Worm (Caenorhabditis elegans) whole organism, L4 larva: Measurements from ENCODE around the gene srab-9.
A peak's percentile ranks its signal among the peaks of the same experiment; 100 is the strongest.

Experiments used
- F10B5.3 ChIP-seq: sonication (generic microtip); optimal IDR thresholded peaks from 2 replicates; lab custom pipeline; 2016; ENCODE audit warnings: mild to moderate bottlenecking, missing genetic modification characterization, missing compliant biosample characterization
- F37D6.2 ChIP-seq: sonication (generic microtip); optimal IDR thresholded peaks from 2 replicates; lab custom pipeline; 2016; ENCODE audit warnings: mild to moderate bottlenecking, missing genetic modification characterization, missing compliant biosample characterization
- F49E8.2 ChIP-seq: sonication (generic microtip); optimal IDR thresholded peaks from 2 replicates; lab custom pipeline; 2016; ENCODE audit warnings: missing compliant biosample characterization, mild to moderate bottlenecking, missing genetic modification characterization, borderline replicate concordance
- T20F7.1 ChIP-seq: fragments of 200-800 bp; sonication (Bioruptor generic); optimal IDR thresholded peaks from 2 replicates; lab custom pipeline; 2018; ENCODE audit warnings: mild to moderate bottlenecking, missing genetic modification characterization, missing compliant biosample characterization
- Y75B8A.6 ChIP-seq: fragments of 200-800 bp; sonication (Bioruptor generic); IDR thresholded peaks from 2 replicates; pipeline ENCODE4 v1.3.6; 2022; ENCODE audit warnings: missing genetic modification reagents, missing genetic modification characterization, missing compliant biosample characterization
- ZK337.2 ChIP-seq: fragments of 200-800 bp; sonication (Bioruptor generic); IDR thresholded peaks from 2 replicates; pipeline ENCODE4 v1.3.6; 2022; ENCODE audit warnings: missing genetic modification reagents, missing genetic modification characterization, missing compliant biosample characterization
- ZK546.5 ChIP-seq, 2 experiments: sonication (generic microtip); optimal IDR thresholded peaks; 2 replicates each; lab custom pipeline; 2017; ENCODE audit warnings: missing biosample characterization in 2 of 2, missing genetic modification characterization in 2 of 2
- ceh-20 ChIP-seq: fragments of 200-800 bp; sonication (Bioruptor generic); IDR thresholded peaks from 2 replicates; pipeline ENCODE4 v1.3.6; 2022; ENCODE audit warnings: missing genetic modification reagents, missing genetic modification characterization, missing compliant biosample characterization
- ceh-28 ChIP-seq: fragments of 150-350 bp; optimal IDR thresholded peaks from 2 replicates; lab custom pipeline; 2014; ENCODE audit warnings: missing biosample characterization, missing genetic modification reagents, missing genetic modification characterization
- ceh-62 ChIP-seq: sonication (generic microtip); optimal IDR thresholded peaks from 2 replicates; lab custom pipeline; 2017; ENCODE audit warnings: missing biosample characterization, missing genetic modification characterization
- cey-2 ChIP-seq: sonication (generic microtip); optimal IDR thresholded peaks from 3 replicates; lab custom pipeline; 2017; ENCODE audit warnings: missing genetic modification characterization, mild to moderate bottlenecking, missing compliant biosample characterization, antibody characterized with exemption, borderline replicate concordance; ENCODE audit not compliant: insufficient read depth
- daf-16 ChIP-seq, 3 experiments: sonication (generic microtip); optimal IDR thresholded peaks; 2 replicates each; lab custom pipeline; 2016 to 2017; ENCODE audit warnings: missing genetic modification characterization in 3 of 3, missing genetic modification reagents in 3 of 3, mild to moderate bottlenecking in 2 of 3, missing compliant biosample characterization in 2 of 3, missing biosample characterization in 1 of 3, moderate library complexity in 1 of 3
- daf-8 ChIP-seq: fragments of 200-800 bp; sonication (Bioruptor generic); IDR thresholded peaks from 2 replicates; pipeline ENCODE4 v1.3.6; 2022; ENCODE audit warnings: missing genetic modification characterization, missing compliant biosample characterization
- dmd-6 ChIP-seq: fragments of 200-800 bp; sonication (Bioruptor generic); IDR thresholded peaks from 2 replicates; pipeline ENCODE4 v1.3.6; 2022; ENCODE audit warnings: missing genetic modification reagents, missing genetic modification characterization, missing compliant biosample characterization
- dmd-9 ChIP-seq: fragments of 200-800 bp; sonication (Bioruptor generic); IDR thresholded peaks from 2 replicates; pipeline ENCODE4 v1.3.6; 2022; ENCODE audit warnings: missing genetic modification reagents, missing genetic modification characterization, missing compliant biosample characterization
- hmg-1.1 ChIP-seq: fragments of 200-800 bp; sonication (Bioruptor generic); IDR thresholded peaks from 2 replicates; pipeline ENCODE4 v1.3.6; 2022; ENCODE audit warnings: missing genetic modification reagents, missing genetic modification characterization, missing compliant biosample characterization
- jun-1 ChIP-seq: fragments of 150-350 bp; optimal IDR thresholded peaks from 2 replicates; lab custom pipeline; 2014; ENCODE audit warnings: missing biosample characterization, missing genetic modification reagents, missing genetic modification characterization
- lin-13 ChIP-seq: fragments of 150-350 bp; optimal IDR thresholded peaks from 2 replicates; lab custom pipeline; 2014; ENCODE audit warnings: missing biosample characterization, missing genetic modification reagents, missing genetic modification characterization
- lin-38 ChIP-seq: fragments of 200-800 bp; sonication (Bioruptor generic); IDR thresholded peaks from 2 replicates; pipeline ENCODE4 v1.3.6; 2022; ENCODE audit warnings: missing genetic modification reagents, missing genetic modification characterization, missing compliant biosample characterization
- lir-3 ChIP-seq: sonication (generic microtip); optimal IDR thresholded peaks from 2 replicates; lab custom pipeline; 2016; ENCODE audit warnings: mild to moderate bottlenecking, missing genetic modification characterization, missing compliant biosample characterization
- madf-5 ChIP-seq, 2 experiments: fragments of 200-800 bp; sonication (Bioruptor generic); IDR thresholded peaks; 2 replicates each; pipeline ENCODE4 v1.3.6; 2022; ENCODE audit warnings: missing compliant biosample characterization in 2 of 2, missing genetic modification characterization in 2 of 2
- mdl-1 ChIP-seq, 2 experiments: fragments of 150-350 bp in 1 of 2; sonication (generic microtip) in 1 of 2; optimal IDR thresholded peaks; 2 replicates each; lab custom pipeline; 2014 to 2017; ENCODE audit warnings: missing biosample characterization in 2 of 2, missing genetic modification characterization in 2 of 2
- nhr-10 ChIP-seq: fragments of 150-350 bp; optimal IDR thresholded peaks from 2 replicates; lab custom pipeline; 2014; ENCODE audit warnings: missing biosample characterization, missing genetic modification characterization
- nhr-102 ChIP-seq: sonication (generic microtip); optimal IDR thresholded peaks from 2 replicates; lab custom pipeline; 2016; ENCODE audit warnings: mild to moderate bottlenecking, missing genetic modification characterization, moderate library complexity, missing compliant biosample characterization
- nhr-11 ChIP-seq: fragments of 150-350 bp; optimal IDR thresholded peaks from 2 replicates; lab custom pipeline; 2014; ENCODE audit warnings: missing biosample characterization, missing genetic modification characterization
- nhr-28 ChIP-seq: fragments of 150-350 bp; optimal IDR thresholded peaks from 2 replicates; lab custom pipeline; 2014; ENCODE audit warnings: missing biosample characterization, missing genetic modification characterization
- nhr-41 ChIP-seq: fragments of 200-800 bp; sonication (Bioruptor generic); IDR thresholded peaks from 2 replicates; pipeline ENCODE4 v1.3.6; 2022; ENCODE audit warnings: missing genetic modification reagents, missing genetic modification characterization, missing compliant biosample characterization
- nhr-48 ChIP-seq: sonication (generic microtip); optimal IDR thresholded peaks from 2 replicates; lab custom pipeline; 2016; ENCODE audit warnings: mild to moderate bottlenecking, missing genetic modification characterization, missing compliant biosample characterization
- pha-4 ChIP-seq, 2 experiments: fragments of 150-350 bp in 1 of 2; fragments of 200-800 bp in 1 of 2; sonication (Bioruptor generic) in 1 of 2; IDR thresholded peaks in 1 of 2; optimal IDR thresholded peaks in 1 of 2; 2 replicates each; pipeline versions ENCODE4 v1.3.6 to Lab custom; 2014 to 2022; ENCODE audit warnings: missing genetic modification characterization in 2 of 2, missing genetic modification reagents in 2 of 2, missing biosample characterization in 1 of 2, missing compliant biosample characterization in 1 of 2
- php-3 ChIP-seq: fragments of 200-800 bp; sonication (Bioruptor generic); IDR thresholded peaks from 2 replicates; pipeline ENCODE4 v1.3.6; 2022; ENCODE audit warnings: missing genetic modification reagents, missing genetic modification characterization, missing compliant biosample characterization
- pqm-1 ChIP-seq: sonication (generic microtip); optimal IDR thresholded peaks from 2 replicates; lab custom pipeline; 2017; ENCODE audit warnings: missing biosample characterization, missing genetic modification characterization
- rbr-2 ChIP-seq: sonication (generic microtip); optimal IDR thresholded peaks from 2 replicates; lab custom pipeline; 2016; ENCODE audit warnings: missing genotype, missing genetic modification characterization, missing compliant biosample characterization
- saeg-2 ChIP-seq: fragments of 200-800 bp; sonication (Bioruptor generic); IDR thresholded peaks from 2 replicates; pipeline ENCODE4 v1.3.6; 2022; ENCODE audit warnings: missing genetic modification reagents, missing genetic modification characterization, missing compliant biosample characterization
- snpc-1.2 ChIP-seq: fragments of 200-800 bp; sonication (Bioruptor generic); IDR thresholded peaks from 2 replicates; pipeline ENCODE4 v1.3.6; 2022; ENCODE audit warnings: missing genetic modification reagents, missing genetic modification characterization, missing compliant biosample characterization
- snpc-4 ChIP-seq: fragments of 150-350 bp; optimal IDR thresholded peaks from 2 replicates; lab custom pipeline; 2014; ENCODE audit warnings: missing biosample characterization, missing genetic modification characterization
- spr-1 ChIP-seq: sonication (generic microtip); optimal IDR thresholded peaks from 2 replicates; lab custom pipeline; 2016; ENCODE audit warnings: mild to moderate bottlenecking, missing genetic modification characterization, missing compliant biosample characterization
- tra-1 ChIP-seq: fragments of 200-800 bp; sonication (Bioruptor generic); IDR thresholded peaks from 2 replicates; pipeline ENCODE4 v1.3.6; 2022; ENCODE audit warnings: missing genetic modification reagents, missing genetic modification characterization, missing compliant biosample characterization
- unc-62 ChIP-seq, 3 experiments: fragments of 150-350 bp in 1 of 3; sonication (generic microtip); optimal IDR thresholded peaks in 2 of 3; peaks in 1 of 3; 1 replicate in 1 of 3; 2 replicates in 2 of 3; lab custom pipeline; 2014 to 2017; ENCODE audit warnings: missing biosample characterization in 3 of 3, missing genetic modification characterization in 3 of 3, missing genetic modification reagents in 3 of 3, missing genotype in 1 of 3
- vab-7 ChIP-seq: fragments of 200-800 bp; sonication (Bioruptor generic); IDR thresholded peaks from 2 replicates; pipeline ENCODE4 v1.3.6; 2022; ENCODE audit warnings: missing genetic modification reagents, missing genetic modification characterization, missing compliant biosample characterization
- ztf-7 ChIP-seq: fragments of 150-350 bp; optimal IDR thresholded peaks from 2 replicates; lab custom pipeline; 2014; ENCODE audit warnings: missing biosample characterization, missing genetic modification characterization

The srab-9 gene

ce11 chrV:3119185-3119584 is 21.9 kb downstream of the srab-9 start:
- TF ChIP-seq jun-1, result no peak
- TF ChIP-seq Y75B8A.6 (GFP tag; lab: Robert Waterston, UW), result no peak
- no peak for TF ChIP-seq hmg-1.1 (GFP tag; lab: Robert Waterston, UW)
- no peak for TF ChIP-seq ceh-20 (GFP tag; lab: Robert Waterston, UW)
- TF ChIP-seq F10B5.3 (tag; lab: Kevin White, UChicago), result no peak
- no peak for TF ChIP-seq dmd-9 (GFP tag; lab: Robert Waterston, UW)
- peak; percentile 49; the same call in 1 of the 2 replicates for TF ChIP-seq dmd-6 (GFP tag; lab: Robert Waterston, UW)
- TF ChIP-seq tra-1 (GFP tag; lab: Robert Waterston, UW), result no peak
- no peak for TF ChIP-seq ZK546.5 (tag; optimal IDR thresholded peaks at IDR 0.05; lab: Kevin White, UChicago)
- TF ChIP-seq snpc-4, result no peak
- TF ChIP-seq nhr-10, result no peak
- TF ChIP-seq nhr-28 (tag; lab: Kevin White, UChicago), result peak; percentile 87
- no peak for TF ChIP-seq lir-3
- no peak for TF ChIP-seq nhr-41 (GFP tag; lab: Robert Waterston, UW)
- peak; percentile 51 for TF ChIP-seq pqm-1
- no peak for TF ChIP-seq spr-1 (tag; lab: Kevin White, UChicago)
- TF ChIP-seq vab-7, result no peak
- no peak for TF ChIP-seq F37D6.2 (tag; lab: Kevin White, UChicago)
- TF ChIP-seq daf-8, result no peak
- TF ChIP-seq nhr-102 (tag; lab: Kevin White, UChicago), result no peak
- no peak for TF ChIP-seq ztf-7 (tag; lab: Kevin White, UChicago)
- no peak for TF ChIP-seq ZK337.2

ce11 chrV:3118167-3118566 is 22.9 kb downstream of the srab-9 start, which contains the start of gene clec-210:
Gene clec-210 (plus strand): TSS chrV:3118377.
- TF ChIP-seq pqm-1 (peak; percentile 52), nhr-28 (tag; lab: Kevin White, UChicago) (peak; percentile 92), dmd-6 (GFP tag; lab: Robert Waterston, UW) (peak; percentile 50), mdl-1 (tag; optimal IDR thresholded peaks at IDR 0.05; lab: Kevin White, UChicago) (no peak), daf-16 (GFP tag; optimal IDR thresholded peaks at IDR 0.05; lab: Kevin White, UChicago) (no peak), daf-16 (tag; optimal IDR thresholded peaks at IDR 0.05; lab: Kevin White, UChicago) (no peak)
- TF ChIP-seq, all 104 proteins: peak for 3

- TF ChIP-seq rbr-2 (tag; lab: Kevin White, UChicago), result no peak
Observed at ce11 chrV:3114973-3115372, 26.1 kb downstream of the srab-9 start, which contains the start of gene Y73C8C.3. Gene Y73C8C.3 (plus strand): TSS chrV:3115273.

ce11 chrV:3113751-3114150 is 27.3 kb downstream of the srab-9 start, which contains the start of gene Y73C8C.8:
Gene Y73C8C.8 (minus strand): TSS chrV:3113851.
- TF ChIP-seq cey-2 (tag; lab: Kevin White, UChicago) (no peak), pqm-1 (no peak), ceh-28 (tag; lab: Kevin White, UChicago) (no peak), nhr-11 (no peak), lin-13 (GFP tag; lab: Kevin White, UChicago) (no peak), F49E8.2 (tag; lab: Kevin White, UChicago) (no peak)

- TF ChIP-seq snpc-1.2 (GFP tag; lab: Robert Waterston, UW), result no peak
- no peak for TF ChIP-seq dmd-6 (GFP tag; lab: Robert Waterston, UW)
- TF ChIP-seq madf-5 (GFP tag; IDR thresholded peaks at IDR 0.05; lab: Robert Waterston, UW), result no peak
- TF ChIP-seq lin-38 (GFP tag; lab: Robert Waterston, UW), result no peak
- no peak for TF ChIP-seq T20F7.1 (GFP tag; lab: Kevin White, UChicago)
- peak; percentile 66 for TF ChIP-seq pqm-1
- no peak for TF ChIP-seq jun-1
- TF ChIP-seq php-3, result no peak
- peak in 1 of 2 experiments; percentile 53 for TF ChIP-seq unc-62 (GFP tag; optimal IDR thresholded peaks at IDR 0.05 in 1 of 2; lab: Kevin White, UChicago)
- no peak for TF ChIP-seq unc-62 (tag; optimal IDR thresholded peaks at IDR 0.05; lab: Kevin White, UChicago)
- TF ChIP-seq pha-4 (GFP tag; IDR thresholded peaks at IDR 0.05; lab: Robert Waterston, UW), result no peak
- TF ChIP-seq pha-4 (tag; optimal IDR thresholded peaks at IDR 0.05; lab: Kevin White, UChicago), result no peak
- TF ChIP-seq nhr-28 (tag; lab: Kevin White, UChicago), result peak; percentile 85
- TF ChIP-seq saeg-2 (GFP tag; lab: Robert Waterston, UW), result no peak
- no peak for TF ChIP-seq vab-7
- TF ChIP-seq ceh-62 (tag; lab: Kevin White, UChicago), result no peak
- no peak for TF ChIP-seq ceh-20 (GFP tag; lab: Robert Waterston, UW)
- TF ChIP-seq nhr-48 (tag; lab: Kevin White, UChicago), result no peak
- TF ChIP-seq tra-1 (GFP tag; lab: Robert Waterston, UW), result no peak
Observed at ce11 chrV:3112198-3112597, 28.9 kb downstream of the srab-9 start.
